Worm (Caenorhabditis elegans) whole organism, young adult: ENCODE measurements around the gene tag-322.

Experiments used
- C17E4.6 ChIP-seq: fragments of 200-800 bp; sonication (Bioruptor generic); IDR thresholded peaks from 2 replicates; pipeline ENCODE4 v1.3.6; 2022; ENCODE audit warnings: missing genetic modification reagents, missing genetic modification characterization, missing compliant biosample characterization
- F10E7.11 ChIP-seq: sonication (generic microtip); optimal IDR thresholded peaks from 2 replicates; lab custom pipeline; 2017; ENCODE audit warnings: mild to moderate bottlenecking, missing genetic modification characterization, moderate library complexity, missing compliant biosample characterization
- F22D6.2 ChIP-seq: sonication (generic microtip); optimal IDR thresholded peaks from 2 replicates; lab custom pipeline; 2016; ENCODE audit warnings: mild to moderate bottlenecking, missing genetic modification characterization, missing compliant biosample characterization
- F37B4.10 ChIP-seq: fragments of 200-800 bp; sonication (Bioruptor generic); IDR thresholded peaks from 2 replicates; pipeline ENCODE4 v1.3.6; 2022; ENCODE audit warnings: missing genetic modification characterization, missing compliant biosample characterization
- F57C9.4 ChIP-seq: sonication (generic microtip); optimal IDR thresholded peaks from 2 replicates; lab custom pipeline; 2017; ENCODE audit warnings: mild to moderate bottlenecking, missing genetic modification characterization, missing compliant biosample characterization
- T07F8.4 ChIP-seq: sonication (generic microtip); optimal IDR thresholded peaks from 2 replicates; lab custom pipeline; 2016; ENCODE audit warnings: mild to moderate bottlenecking, missing genetic modification characterization, moderate library complexity, missing compliant biosample characterization
- Y56A3A.18 ChIP-seq: fragments of 200-800 bp; sonication (Bioruptor generic); IDR thresholded peaks from 2 replicates; pipeline ENCODE4 v1.3.6; 2022; ENCODE audit warnings: missing genetic modification reagents, missing genetic modification characterization, missing compliant biosample characterization
- Y95B8A.8 ChIP-seq: fragments of 200-800 bp; sonication (Bioruptor generic); IDR thresholded peaks from 2 replicates; pipeline ENCODE4 v1.3.6; 2022; ENCODE audit warnings: missing genetic modification reagents, missing genetic modification characterization, missing compliant biosample characterization
- akir-1 ChIP-seq: fragments of 200-800 bp; sonication (Bioruptor generic); optimal IDR thresholded peaks from 2 replicates; lab custom pipeline; 2018; ENCODE audit warnings: mild to moderate bottlenecking, missing genetic modification characterization, moderate library complexity, missing compliant biosample characterization
- atf-7 ChIP-seq: sonication (generic microtip); optimal IDR thresholded peaks from 2 replicates; lab custom pipeline; 2017; ENCODE audit warnings: mild to moderate bottlenecking, missing genetic modification characterization, missing compliant biosample characterization
- athp-1 ChIP-seq: sonication (generic microtip); optimal IDR thresholded peaks from 2 replicates; lab custom pipeline; 2017; ENCODE audit warnings: mild to moderate bottlenecking, missing genetic modification characterization, missing compliant biosample characterization
- attf-3 ChIP-seq: fragments of 200-800 bp; sonication (Bioruptor generic); conservative IDR thresholded peaks from 2 replicates; pipeline ENCODE4 v1.3.6; 2022; ENCODE audit warnings: missing genetic modification reagents, missing genetic modification characterization, missing compliant biosample characterization
- attf-5 ChIP-seq: fragments of 200-800 bp; sonication (Bioruptor generic); optimal IDR thresholded peaks from 2 replicates; lab custom pipeline; 2018; ENCODE audit warnings: mild to moderate bottlenecking, missing genetic modification characterization, missing compliant biosample characterization
- attf-6 ChIP-seq: fragments of 200-800 bp; sonication (Bioruptor generic); IDR thresholded peaks from 2 replicates; pipeline ENCODE4 v1.3.6; 2022; ENCODE audit warnings: missing genetic modification reagents, missing genetic modification characterization, missing compliant biosample characterization
- bed-1 ChIP-seq: fragments of 200-800 bp; sonication (Bioruptor generic); IDR thresholded peaks from 2 replicates; pipeline ENCODE4 v1.3.6; 2022; ENCODE audit warnings: missing genetic modification reagents, missing genetic modification characterization, missing compliant biosample characterization
- bed-2 ChIP-seq: fragments of 200-800 bp; sonication (Bioruptor generic); IDR thresholded peaks from 2 replicates; pipeline ENCODE4 v1.3.6; 2022; ENCODE audit warnings: missing genetic modification reagents, missing genetic modification characterization, missing compliant biosample characterization
- ccch-3 ChIP-seq: fragments of 200-800 bp; sonication (Bioruptor generic); optimal IDR thresholded peaks from 2 replicates; lab custom pipeline; 2018; ENCODE audit warnings: mild to moderate bottlenecking, missing genetic modification characterization, missing compliant biosample characterization
- cebp-1 ChIP-seq, 2 experiments: fragments of 200-800 bp in 1 of 2; sonication (Bioruptor generic) in 1 of 2; sonication (generic microtip) in 1 of 2; IDR thresholded peaks in 1 of 2; optimal IDR thresholded peaks in 1 of 2; 2 replicates each; pipeline versions ENCODE4 v1.3.6 to Lab custom; 2017 to 2022; ENCODE audit warnings: missing compliant biosample characterization in 2 of 2, missing genetic modification characterization in 2 of 2, mild to moderate bottlenecking in 1 of 2, missing genetic modification reagents in 1 of 2, moderate library complexity in 1 of 2
- ceh-91 ChIP-seq: fragments of 200-800 bp; sonication (Bioruptor generic); IDR thresholded peaks from 2 replicates; pipeline ENCODE4 v1.3.6; 2022; ENCODE audit warnings: missing genetic modification reagents, missing genetic modification characterization, missing compliant biosample characterization
- die-1 ChIP-seq: sonication (generic microtip); optimal IDR thresholded peaks from 2 replicates; lab custom pipeline; 2016; ENCODE audit warnings: missing genotype, mild to moderate bottlenecking, missing genetic modification characterization, missing compliant biosample characterization
- dox-1 ChIP-seq: fragments of 200-800 bp; sonication (Bioruptor generic); IDR thresholded peaks from 2 replicates; pipeline ENCODE4 v1.3.6; 2022; ENCODE audit warnings: missing genetic modification reagents, missing genetic modification characterization, missing compliant biosample characterization
- dpl-1 ChIP-seq: fragments of 150-350 bp; optimal IDR thresholded peaks from 2 replicates; lab custom pipeline; 2014; ENCODE audit warnings: missing biosample characterization, missing genetic modification reagents, missing genetic modification characterization
- efl-1 ChIP-seq: fragments of 150-350 bp; optimal IDR thresholded peaks from 2 replicates; lab custom pipeline; 2014; ENCODE audit warnings: missing biosample characterization, missing genetic modification reagents, missing genetic modification characterization
- ekl-4 ChIP-seq: fragments of 200-800 bp; sonication (Bioruptor generic); IDR thresholded peaks from 2 replicates; pipeline ENCODE4 v1.3.6; 2022; ENCODE audit warnings: missing genetic modification reagents, missing genetic modification characterization, missing compliant biosample characterization
- let-526 ChIP-seq: fragments of 200-800 bp; sonication (Bioruptor generic); IDR thresholded peaks from 2 replicates; pipeline ENCODE4 v1.3.6; 2022; ENCODE audit warnings: missing genetic modification reagents, missing genetic modification characterization, missing compliant biosample characterization
- lin-26 ChIP-seq: fragments of 200-800 bp; sonication (Bioruptor generic); IDR thresholded peaks from 2 replicates; pipeline ENCODE4 v1.3.6; 2022; ENCODE audit warnings: missing genetic modification reagents, missing genetic modification characterization, missing compliant biosample characterization
- lin-35 ChIP-seq, 3 experiments: fragments of 150-350 bp in 2 of 3; sonication (generic microtip) in 1 of 3; optimal IDR thresholded peaks; 2 replicates each; lab custom pipeline; 2014 to 2018; ENCODE audit warnings: missing biosample characterization in 3 of 3, missing genetic modification characterization in 3 of 3, missing genetic modification reagents in 3 of 3
- lin-40 ChIP-seq: sonication (generic microtip); optimal IDR thresholded peaks from 2 replicates; lab custom pipeline; 2016; ENCODE audit warnings: missing genetic modification characterization, mild to moderate bottlenecking, missing compliant biosample characterization, missing genotype, missing genetic modification reagents
- lsl-1 ChIP-seq: fragments of 200-800 bp; sonication (Bioruptor generic); optimal IDR thresholded peaks from 2 replicates; lab custom pipeline; 2018; ENCODE audit warnings: mild to moderate bottlenecking, missing genetic modification characterization, moderate library complexity, missing compliant biosample characterization
- lsy-27 ChIP-seq: sonication (generic microtip); optimal IDR thresholded peaks from 2 replicates; lab custom pipeline; 2017; ENCODE audit warnings: missing genetic modification characterization, mild to moderate bottlenecking, missing compliant biosample characterization, antibody characterized with exemption, missing genotype, borderline replicate concordance; ENCODE audit not compliant: insufficient read depth
- madf-8 ChIP-seq: fragments of 200-800 bp; sonication (Bioruptor generic); conservative IDR thresholded peaks from 2 replicates; pipeline ENCODE4 v1.3.6; 2022; ENCODE audit warnings: missing genetic modification reagents, missing genetic modification characterization, missing compliant biosample characterization
- mes-4 ChIP-seq: sonication (generic microtip); optimal IDR thresholded peaks from 2 replicates; lab custom pipeline; 2016; ENCODE audit warnings: missing genotype, missing genetic modification characterization, missing compliant biosample characterization
- nfya-1 ChIP-seq: sonication (generic microtip); optimal IDR thresholded peaks from 2 replicates; lab custom pipeline; 2017; ENCODE audit warnings: antibody characterized with exemption, missing compliant biosample characterization, missing genetic modification characterization, borderline replicate concordance; ENCODE audit not compliant: insufficient read depth
- nfyb-1 ChIP-seq: fragments of 200-800 bp; sonication (Bioruptor generic); IDR thresholded peaks from 2 replicates; pipeline ENCODE4 v1.3.6; 2022; ENCODE audit warnings: missing genetic modification reagents, missing genetic modification characterization, missing compliant biosample characterization
- nhr-120 ChIP-seq: fragments of 200-800 bp; sonication (Bioruptor generic); IDR thresholded peaks from 2 replicates; pipeline ENCODE4 v1.3.6; 2022; ENCODE audit warnings: missing genetic modification characterization, missing compliant biosample characterization
- repo-1 ChIP-seq: sonication (generic microtip); optimal IDR thresholded peaks from 2 replicates; lab custom pipeline; 2017; ENCODE audit warnings: mild to moderate bottlenecking, missing genetic modification characterization, missing compliant biosample characterization
- rpc-1 ChIP-seq, 2 experiments: fragments of 150-350 bp in 1 of 2; sonication (generic microtip) in 1 of 2; optimal IDR thresholded peaks; 2 replicates each; lab custom pipeline; 2014 to 2018; ENCODE audit warnings: missing biosample characterization in 1 of 2, missing genetic modification characterization in 1 of 2, missing genetic modification reagents in 1 of 2, missing genotype in 1 of 2
- sdz-38 ChIP-seq: sonication (generic microtip); optimal IDR thresholded peaks from 2 replicates; lab custom pipeline; 2016; ENCODE audit warnings: missing genotype, missing genetic modification characterization, missing compliant biosample characterization
- snpc-1.1 ChIP-seq: sonication (generic microtip); optimal IDR thresholded peaks from 2 replicates; lab custom pipeline; 2017; ENCODE audit warnings: missing genetic modification characterization, mild to moderate bottlenecking, missing compliant biosample characterization, antibody characterized with exemption, moderate library complexity, missing genotype, missing genetic modification reagents; ENCODE audit not compliant: insufficient read depth
- snpc-1.3 ChIP-seq: sonication (generic microtip); optimal IDR thresholded peaks from 2 replicates; lab custom pipeline; 2017; ENCODE audit warnings: missing genetic modification characterization, mild to moderate bottlenecking, missing compliant biosample characterization, antibody characterized with exemption, moderate library complexity, missing genotype, missing genetic modification reagents; ENCODE audit not compliant: insufficient read depth
- somi-1 ChIP-seq: fragments of 200-800 bp; sonication (Bioruptor generic); optimal IDR thresholded peaks from 2 replicates; lab custom pipeline; 2018; ENCODE audit warnings: mild to moderate bottlenecking, missing genetic modification characterization, missing compliant biosample characterization
- tbp1 ChIP-seq: fragments of 200-800 bp; sonication (Bioruptor generic); optimal IDR thresholded peaks from 2 replicates; lab custom pipeline; 2018; ENCODE audit warnings: mild to moderate bottlenecking, missing genetic modification characterization, missing compliant biosample characterization
- tlf-1 ChIP-seq: fragments of 200-800 bp; sonication (Bioruptor generic); optimal IDR thresholded peaks from 2 replicates; lab custom pipeline; 2018; ENCODE audit warnings: mild to moderate bottlenecking, missing genetic modification characterization, missing compliant biosample characterization
- unc-130 ChIP-seq: sonication (generic microtip); optimal IDR thresholded peaks from 2 replicates; lab custom pipeline; 2016; ENCODE audit warnings: missing genetic modification reagents, missing genetic modification characterization, missing compliant biosample characterization
- xnd-1 ChIP-seq: sonication (generic microtip); optimal IDR thresholded peaks from 2 replicates; lab custom pipeline; 2016; ENCODE audit warnings: missing genotype, missing genetic modification reagents, missing genetic modification characterization, missing compliant biosample characterization
- ztf-18 ChIP-seq: sonication (generic microtip); optimal IDR thresholded peaks from 2 replicates; lab custom pipeline; 2016; ENCODE audit warnings: missing genotype, mild to moderate bottlenecking, missing genetic modification characterization, missing compliant biosample characterization
- ztf-25 ChIP-seq: fragments of 200-800 bp; sonication (Bioruptor generic); IDR thresholded peaks from 2 replicates; pipeline ENCODE4 v1.3.6; 2022; ENCODE audit warnings: missing genetic modification reagents, missing genetic modification characterization, missing compliant biosample characterization
- ztf-26 ChIP-seq: sonication (generic microtip); optimal IDR thresholded peaks from 2 replicates; lab custom pipeline; 2017; ENCODE audit warnings: missing genetic modification characterization, missing compliant biosample characterization

tag-322 gene

ce11 chrIV:7800338-7800737 lies 15.0 kb upstream of the tag-322 start (continued):
- TF ChIP-seq somi-1 (GFP tag; lab: Kevin White, UChicago) (no peak), attf-5 (GFP tag; lab: Kevin White, UChicago) (no peak), attf-6 (GFP tag; lab: Robert Waterston, UW) (peak; percentile 82), F37B4.10 (GFP tag; lab: Robert Waterston, UW) (no peak), bed-1 (GFP tag; lab: Robert Waterston, UW) (no peak), tlf-1 (peak; percentile 43), ztf-18 (tag; lab: Kevin White, UChicago) (no peak), tbp1 (GFP tag; lab: Kevin White, UChicago) (no peak), ccch-3 (GFP tag; lab: Kevin White, UChicago) (no peak), ztf-25 (GFP tag; lab: Robert Waterston, UW) (no peak), lsl-1 (GFP tag; lab: Kevin White, UChicago) (peak; percentile 3), snpc-1.3 (peak; percentile 41), akir-1 (GFP tag; lab: Kevin White, UChicago) (no peak), snpc-1.1 (tag; lab: Kevin White, UChicago) (peak; percentile 52), nfya-1 (tag; lab: Kevin White, UChicago) (no peak), dpl-1 (GFP tag; lab: Kevin White, UChicago) (no peak), dox-1 (GFP tag; lab: Robert Waterston, UW) (no peak), T07F8.4 (tag; lab: Kevin White, UChicago) (no peak), F57C9.4 (tag; lab: Kevin White, UChicago) (no peak), bed-2 (GFP tag; lab: Robert Waterston, UW) (no peak), let-526 (GFP tag; lab: Robert Waterston, UW) (no peak), efl-1 (GFP tag; lab: Kevin White, UChicago) (peak; percentile 41), Y56A3A.18 (GFP tag; lab: Robert Waterston, UW) (0 out of 2 replicates have a peak, but pooled peaks have one; percentile 47), ekl-4 (peak; percentile 82), sdz-38 (tag; lab: Kevin White, UChicago) (no peak), madf-8 (GFP tag; lab: Robert Waterston, UW) (no peak), F22D6.2 (tag; lab: Kevin White, UChicago) (no peak), athp-1 (tag; lab: Kevin White, UChicago) (peak; percentile 80), nhr-120 (no peak), lin-35 (GFP tag; optimal IDR thresholded peaks at IDR 0.05; lab: Kevin White, UChicago) (no peak), C17E4.6 (GFP tag; lab: Robert Waterston, UW) (peak; percentile 74), Y95B8A.8 (GFP tag; lab: Robert Waterston, UW) (no peak), cebp-1 (GFP tag; IDR thresholded peaks at IDR 0.05; lab: Robert Waterston, UW) (no peak), cebp-1 (tag; optimal IDR thresholded peaks at IDR 0.05; lab: Kevin White, UChicago) (no peak), xnd-1 (tag; lab: Kevin White, UChicago) (peak; percentile 32), ceh-91 (GFP tag; lab: Robert Waterston, UW) (no peak), ztf-26 (tag; lab: Kevin White, UChicago) (no peak), rpc-1 (optimal IDR thresholded peaks at IDR 0.05; lab: Kevin White, UChicago) (no peak), rpc-1 (tag; optimal IDR thresholded peaks at IDR 0.05; lab: Kevin White, UChicago) (no peak), atf-7 (tag; lab: Kevin White, UChicago) (no peak), lin-40 (tag; lab: Kevin White, UChicago) (no peak), repo-1 (no peak), mes-4 (tag; lab: Kevin White, UChicago) (no peak), attf-3 (GFP tag; lab: Robert Waterston, UW) (no peak), lin-26 (GFP tag; lab: Robert Waterston, UW) (peak; percentile 66), lsy-27 (tag; lab: Kevin White, UChicago) (no peak), unc-130 (GFP tag; lab: Kevin White, UChicago) (peak; percentile 63), F10E7.11 (tag; lab: Kevin White, UChicago) (no peak), die-1 (tag; lab: Kevin White, UChicago) (no peak), nfyb-1 (GFP tag; lab: Robert Waterston, UW) (no peak)
